Worm (Caenorhabditis elegans) whole organism, L3 larva: ENCODE results near the gene gpla-1.

Experiments used
- R02D3.7 ChIP-seq: fragments of 150-350 bp; optimal IDR thresholded peaks from 2 replicates; lab custom pipeline; 2014; ENCODE audit warnings: missing biosample characterization, missing genetic modification characterization
- ZK546.5 ChIP-seq: sonication (generic microtip); optimal IDR thresholded peaks from 2 replicates; lab custom pipeline; 2017; ENCODE audit warnings: missing biosample characterization, missing genetic modification characterization
- aly-2 ChIP-seq: fragments of 150-350 bp; optimal IDR thresholded peaks from 2 replicates; lab custom pipeline; 2014; ENCODE audit warnings: missing biosample characterization, missing genetic modification characterization
- ama-1 ChIP-seq: fragments of 150-350 bp; optimal IDR thresholded peaks from 2 replicates; lab custom pipeline; 2018
- ceh-16 ChIP-seq: sonication (generic microtip); optimal IDR thresholded peaks from 2 replicates; lab custom pipeline; 2017; ENCODE audit warnings: missing biosample characterization, missing genetic modification characterization
- ceh-82 ChIP-seq: fragments of 150-350 bp; optimal IDR thresholded peaks from 2 replicates; lab custom pipeline; 2014; ENCODE audit warnings: missing biosample characterization, missing genetic modification characterization
- daf-12 ChIP-seq: fragments of 150-350 bp; optimal IDR thresholded peaks from 2 replicates; lab custom pipeline; 2014; ENCODE audit warnings: missing biosample characterization, missing genetic modification reagents, missing genetic modification characterization
- egl-27 ChIP-seq: sonication (generic microtip); optimal IDR thresholded peaks from 4 replicates; lab custom pipeline; 2017; ENCODE audit warnings: missing biosample characterization, missing genetic modification reagents, missing genetic modification characterization
- egl-5 ChIP-seq: fragments of 150-350 bp; optimal IDR thresholded peaks from 2 replicates; lab custom pipeline; 2017; ENCODE audit warnings: missing biosample characterization, missing genetic modification reagents, missing genetic modification characterization, inconsistent platforms
- elt-1 ChIP-seq: fragments of 150-350 bp; optimal IDR thresholded peaks from 2 replicates; lab custom pipeline; 2014; ENCODE audit warnings: missing biosample characterization, missing genetic modification characterization
- elt-2 ChIP-seq: sonication (generic microtip); optimal IDR thresholded peaks from 2 replicates; lab custom pipeline; 2016; ENCODE audit warnings: missing genetic modification reagents, mild to moderate bottlenecking, missing genetic modification characterization, missing compliant biosample characterization
- elt-3 ChIP-seq, 3 experiments: fragments of 150-350 bp in 1 of 3; sonication (generic microtip) in 2 of 3; optimal IDR thresholded peaks; 2 replicates in 2 of 3; 4 replicates in 1 of 3; lab custom pipeline; 2014 to 2017; ENCODE audit warnings: missing biosample characterization in 3 of 3, missing genetic modification characterization in 3 of 3
- eor-1 ChIP-seq, 2 experiments: fragments of 150-350 bp; optimal IDR thresholded peaks; 2 replicates each; lab custom pipeline; 2014 to 2018; ENCODE audit warnings: missing biosample characterization in 2 of 2, missing genetic modification characterization in 2 of 2
- fkh-10 ChIP-seq: sonication (generic microtip); optimal IDR thresholded peaks from 2 replicates; lab custom pipeline; 2017; ENCODE audit warnings: missing biosample characterization, missing genetic modification reagents, missing genetic modification characterization
- fkh-2 ChIP-seq: fragments of 150-350 bp; optimal IDR thresholded peaks from 2 replicates; lab custom pipeline; 2014; ENCODE audit warnings: missing biosample characterization, missing genetic modification reagents, missing genetic modification characterization
- fos-1 ChIP-seq: fragments of 150-350 bp; optimal IDR thresholded peaks from 2 replicates; lab custom pipeline; 2014; ENCODE audit warnings: missing biosample characterization, missing genetic modification characterization
- hmg-11 ChIP-seq: sonication (generic microtip); optimal IDR thresholded peaks from 2 replicates; lab custom pipeline; 2016; ENCODE audit warnings: missing genetic modification characterization, missing compliant biosample characterization
- jun-1 ChIP-seq: fragments of 150-350 bp; optimal IDR thresholded peaks from 2 replicates; lab custom pipeline; 2014; ENCODE audit warnings: missing biosample characterization, missing genetic modification reagents, missing genetic modification characterization
- lin-15B ChIP-seq: fragments of 150-350 bp; optimal IDR thresholded peaks from 2 replicates; lab custom pipeline; 2014; ENCODE audit warnings: missing biosample characterization, missing genetic modification characterization
- lin-39 ChIP-seq: fragments of 150-350 bp; optimal IDR thresholded peaks from 2 replicates; lab custom pipeline; 2018; ENCODE audit warnings: missing biosample characterization, missing genetic modification reagents, missing genetic modification characterization
- lsy-12 ChIP-seq: sonication (generic microtip); optimal IDR thresholded peaks from 2 replicates; lab custom pipeline; 2016; ENCODE audit warnings: mild to moderate bottlenecking, missing genetic modification characterization, missing compliant biosample characterization
- mdl-1 ChIP-seq: fragments of 150-350 bp; optimal IDR thresholded peaks from 2 replicates; lab custom pipeline; 2014; ENCODE audit warnings: missing biosample characterization, missing genetic modification characterization
- nfya-1 ChIP-seq: sonication (generic microtip); optimal IDR thresholded peaks from 2 replicates; lab custom pipeline; 2017; ENCODE audit warnings: missing genetic modification characterization, mild to moderate bottlenecking, missing compliant biosample characterization, antibody characterized with exemption, moderate library complexity; ENCODE audit not compliant: insufficient read depth
- nhr-11 ChIP-seq: fragments of 150-350 bp; optimal IDR thresholded peaks from 2 replicates; lab custom pipeline; 2014; ENCODE audit warnings: missing biosample characterization, missing genetic modification characterization
- nhr-12 ChIP-seq: fragments of 150-350 bp; optimal IDR thresholded peaks from 2 replicates; lab custom pipeline; 2014; ENCODE audit warnings: missing biosample characterization, missing genetic modification characterization
- nhr-23 ChIP-seq: fragments of 150-350 bp; optimal IDR thresholded peaks from 2 replicates; lab custom pipeline; 2014; ENCODE audit warnings: missing biosample characterization, missing genetic modification reagents, missing genetic modification characterization
- nhr-25 ChIP-seq: sonication (generic microtip); optimal IDR thresholded peaks from 2 replicates; lab custom pipeline; 2017; ENCODE audit warnings: missing biosample characterization, missing genetic modification characterization
- nhr-28 ChIP-seq: fragments of 150-350 bp; optimal IDR thresholded peaks from 2 replicates; lab custom pipeline; 2014; ENCODE audit warnings: missing biosample characterization, missing genetic modification characterization
- nhr-43 ChIP-seq: sonication (generic microtip); optimal IDR thresholded peaks from 2 replicates; lab custom pipeline; 2016; ENCODE audit warnings: mild to moderate bottlenecking, missing genetic modification characterization, missing compliant biosample characterization; ENCODE audit not compliant: poor library complexity, severe bottlenecking
- nhr-67 ChIP-seq: fragments of 150-350 bp; optimal IDR thresholded peaks from 2 replicates; lab custom pipeline; 2014; ENCODE audit warnings: missing biosample characterization, missing genetic modification characterization
- nhr-76 ChIP-seq: fragments of 150-350 bp; sonication (generic microtip); optimal IDR thresholded peaks from 5 replicates; lab custom pipeline; 2014; ENCODE audit warnings: missing biosample characterization, missing genetic modification characterization
- nhr-77 ChIP-seq: fragments of 150-350 bp; optimal IDR thresholded peaks from 2 replicates; lab custom pipeline; 2014; ENCODE audit warnings: missing biosample characterization, missing genetic modification characterization
- pha-4 ChIP-seq: fragments of 150-350 bp; optimal IDR thresholded peaks from 2 replicates; lab custom pipeline; 2014; ENCODE audit warnings: missing biosample characterization, missing genetic modification reagents, missing genetic modification characterization
- pqm-1 ChIP-seq: fragments of 150-350 bp; optimal IDR thresholded peaks from 2 replicates; lab custom pipeline; 2017; ENCODE audit warnings: missing biosample characterization, missing genetic modification characterization, inconsistent platforms
- sea-2 ChIP-seq: fragments of 150-350 bp; sonication (generic microtip); optimal IDR thresholded peaks from 4 replicates; lab custom pipeline; 2014; ENCODE audit warnings: missing biosample characterization, missing genetic modification reagents, missing genetic modification characterization
- skn-1 ChIP-seq: fragments of 150-350 bp; optimal IDR thresholded peaks from 2 replicates; lab custom pipeline; 2014; ENCODE audit warnings: missing biosample characterization, missing genetic modification characterization
- tbx-2 ChIP-seq: sonication (generic microtip); optimal IDR thresholded peaks from 2 replicates; lab custom pipeline; 2016; ENCODE audit warnings: mild to moderate bottlenecking, missing genetic modification characterization, missing compliant biosample characterization
- unc-39 ChIP-seq: sonication (generic microtip); optimal IDR thresholded peaks from 4 replicates; lab custom pipeline; 2017; ENCODE audit warnings: missing biosample characterization, missing genetic modification characterization
- unc-62 ChIP-seq: fragments of 150-350 bp; sonication (generic microtip); optimal IDR thresholded peaks from 4 replicates; lab custom pipeline; 2014; ENCODE audit warnings: missing biosample characterization, missing genetic modification reagents, missing genetic modification characterization
- zag-1 ChIP-seq: fragments of 150-350 bp; optimal IDR thresholded peaks from 2 replicates; lab custom pipeline; 2014; ENCODE audit warnings: missing biosample characterization, missing genetic modification characterization
- ztf-11 ChIP-seq: fragments of 150-350 bp; optimal IDR thresholded peaks from 2 replicates; lab custom pipeline; 2014; ENCODE audit warnings: missing biosample characterization, missing genetic modification characterization
- ztf-4 ChIP-seq: fragments of 150-350 bp; optimal IDR thresholded peaks from 2 replicates; lab custom pipeline; 2014; ENCODE audit warnings: missing biosample characterization, missing genetic modification characterization

Gene gpla-1

ce11 chrV:11940329-11940728 is 2.7 kb upstream of the gpla-1 start:
- TF ChIP-seq skn-1 (tag; lab: Kevin White, UChicago) = no peak
- TF ChIP-seq aly-2 (tag; lab: Kevin White, UChicago) = no peak
- TF ChIP-seq nhr-28 (tag; lab: Kevin White, UChicago) = no peak
- no peak for TF ChIP-seq nhr-25 (tag; lab: Kevin White, UChicago)
- no peak for TF ChIP-seq zag-1 (tag; lab: Kevin White, UChicago)
- TF ChIP-seq unc-39 = no peak
- TF ChIP-seq, all 47 proteins: peak for 0

ce11 chrV:11934848-11935247 is 2.8 kb downstream of the gpla-1 start, which contains the start of gene F58H1.8:
Gene F58H1.8, plus strand, starts transcription at chrV:11935148.
- no peak for TF ChIP-seq nfya-1 (tag; lab: Kevin White, UChicago)

ce11 chrV:11933196-11934028 is 4.2 kb downstream of the gpla-1 start, which contains the start of the genes aman-2 and F58H1.3:
Gene aman-2, minus strand, starts transcription at chrV:11933246.
Gene F58H1.3, plus strand, starts transcription at chrV:11933978.
- TF ChIP-seq lsy-12 (tag; lab: Kevin White, UChicago) (no peak), nhr-11 (no peak), ztf-4 (tag; lab: Kevin White, UChicago) (no peak), tbx-2 (no peak), nhr-28 (tag; lab: Kevin White, UChicago) (no peak), pqm-1 (tag; lab: Kevin White, UChicago) (no peak), daf-12 (tag; lab: Kevin White, UChicago) (no peak), elt-3 (tag; optimal IDR thresholded peaks at IDR 0.05; lab: Kevin White, UChicago) (no peak), nhr-12 (tag; lab: Kevin White, UChicago) (no peak), ztf-11 (tag; lab: Kevin White, UChicago) (no peak), fos-1 (tag; lab: Kevin White, UChicago) (no peak), zag-1 (tag; lab: Kevin White, UChicago) (no peak), nhr-77 (tag; lab: Kevin White, UChicago) (no peak), pha-4 (tag; lab: Kevin White, UChicago) (peak; percentile 71), elt-1 (tag; lab: Kevin White, UChicago) (no peak), egl-27 (tag; lab: Kevin White, UChicago) (no peak), jun-1 (tag; lab: Kevin White, UChicago) (no peak), nhr-25 (tag; lab: Kevin White, UChicago) (no peak), sea-2 (GFP tag; lab: Kevin White, UChicago) (no peak), aly-2 (tag; lab: Kevin White, UChicago) (no peak), ceh-82 (tag; lab: Kevin White, UChicago) (no peak), egl-5 (tag; lab: Kevin White, UChicago) (no peak), ama-1 (no peak), nhr-23 (no peak), nhr-76 (tag; lab: Kevin White, UChicago) (no peak), lin-15B (tag; lab: Kevin White, UChicago) (peak; percentile 55), fkh-10 (GFP tag; lab: Kevin White, UChicago) (no peak), hmg-11 (tag; lab: Kevin White, UChicago) (peak; percentile 36), elt-2 (tag; lab: Kevin White, UChicago) (peak; percentile 21), nfya-1 (tag; lab: Kevin White, UChicago) (peak; percentile 57), unc-39 (no peak), eor-1 (tag; optimal IDR thresholded peaks at IDR 0.05; lab: Kevin White, UChicago) (no peak), R02D3.7 (no peak), nhr-43 (tag; lab: Kevin White, UChicago) (no peak), mdl-1 (tag; lab: Kevin White, UChicago) (no peak), fkh-2 (tag; lab: Kevin White, UChicago) (no peak), skn-1 (tag; lab: Kevin White, UChicago) (no peak), lin-39 (no peak), nhr-67 (tag; lab: Kevin White, UChicago) (no peak), ZK546.5 (tag; lab: Kevin White, UChicago) (no peak), unc-62 (no peak), ceh-16 (tag; lab: Kevin White, UChicago) (no peak)
